Worm (Caenorhabditis elegans) whole organism, late embryonic: ENCODE results near the gene tftc-3.
A peak's percentile ranks its signal among the peaks of the same experiment; 100 is the strongest.

Experiments used
- K02D7.2 ChIP-seq: sonication (generic microtip); optimal IDR thresholded peaks from 2 replicates; lab custom pipeline; 2017; ENCODE audit warnings: mild to moderate bottlenecking, missing genetic modification characterization, missing compliant biosample characterization
- K09A11.1 ChIP-seq: sonication (generic microtip); optimal IDR thresholded peaks from 2 replicates; lab custom pipeline; 2017; ENCODE audit warnings: antibody characterized with exemption, mild to moderate bottlenecking, missing genetic modification characterization, missing compliant biosample characterization; ENCODE audit not compliant: insufficient read depth
- T23F11.4 ChIP-seq: fragments of 200-800 bp; sonication (Bioruptor generic); optimal IDR thresholded peaks from 2 replicates; lab custom pipeline; 2018; ENCODE audit warnings: mild to moderate bottlenecking, missing genetic modification characterization, missing compliant biosample characterization
- Y22D7AL.16 ChIP-seq: sonication (generic microtip); optimal IDR thresholded peaks from 2 replicates; lab custom pipeline; 2016; ENCODE audit warnings: missing genetic modification characterization, missing compliant biosample characterization
- ahr-1 ChIP-seq: sonication (generic microtip); optimal IDR thresholded peaks from 2 replicates; lab custom pipeline; 2016; ENCODE audit warnings: missing genetic modification characterization, missing compliant biosample characterization
- ama-1 ChIP-seq: fragments of 150-350 bp; optimal IDR thresholded peaks from 2 replicates; lab custom pipeline; 2014
- ceh-2 ChIP-seq: sonication (generic microtip); optimal IDR thresholded peaks from 2 replicates; lab custom pipeline; 2016; ENCODE audit warnings: missing genotype, missing genetic modification characterization, missing compliant biosample characterization
- ceh-22 ChIP-seq: sonication (generic microtip); optimal IDR thresholded peaks from 2 replicates; lab custom pipeline; 2017; ENCODE audit warnings: missing biosample characterization, missing genetic modification characterization
- ceh-30 ChIP-seq: fragments of 150-350 bp; optimal IDR thresholded peaks from 2 replicates; lab custom pipeline; 2014; ENCODE audit warnings: missing biosample characterization, missing genetic modification characterization
- ceh-34 ChIP-seq: sonication (generic microtip); optimal IDR thresholded peaks from 2 replicates; lab custom pipeline; 2016; ENCODE audit warnings: mild to moderate bottlenecking, missing genetic modification characterization, missing compliant biosample characterization
- dve-1 ChIP-seq: sonication (generic microtip); optimal IDR thresholded peaks from 2 replicates; lab custom pipeline; 2017; ENCODE audit warnings: antibody characterized with exemption, mild to moderate bottlenecking, missing genetic modification characterization, missing compliant biosample characterization
- elt-2 ChIP-seq: sonication (generic microtip); optimal IDR thresholded peaks from 2 replicates; lab custom pipeline; 2016; ENCODE audit warnings: missing genetic modification reagents, missing genetic modification characterization, missing compliant biosample characterization
- elt-4 ChIP-seq: sonication (generic microtip); optimal IDR thresholded peaks from 2 replicates; lab custom pipeline; 2016; ENCODE audit warnings: missing genetic modification characterization, missing compliant biosample characterization
- gmeb-2 ChIP-seq: sonication (generic microtip); optimal IDR thresholded peaks from 2 replicates; lab custom pipeline; 2016; ENCODE audit warnings: missing genetic modification characterization, inconsistent platforms, missing compliant biosample characterization
- hlh-15 ChIP-seq: sonication (generic microtip); optimal IDR thresholded peaks from 2 replicates; lab custom pipeline; 2016; ENCODE audit warnings: missing genetic modification characterization, missing compliant biosample characterization
- lin-11 ChIP-seq: fragments of 200-800 bp; sonication (Bioruptor generic); optimal IDR thresholded peaks from 2 replicates; lab custom pipeline; 2018; ENCODE audit warnings: mild to moderate bottlenecking, missing genetic modification characterization, missing compliant biosample characterization
- nhr-11 ChIP-seq: fragments of 150-350 bp; optimal IDR thresholded peaks from 2 replicates; lab custom pipeline; 2014; ENCODE audit warnings: missing biosample characterization, missing genetic modification characterization
- pax-1 ChIP-seq: fragments of 150-350 bp; optimal IDR thresholded peaks from 2 replicates; lab custom pipeline; 2014; ENCODE audit warnings: missing biosample characterization, missing genetic modification characterization
- ref-2 ChIP-seq: sonication (generic microtip); optimal IDR thresholded peaks from 2 replicates; lab custom pipeline; 2016; ENCODE audit warnings: missing genetic modification characterization, missing compliant biosample characterization
- syd-9 ChIP-seq: sonication (generic microtip); optimal IDR thresholded peaks from 2 replicates; lab custom pipeline; 2016; ENCODE audit warnings: mild to moderate bottlenecking, missing genetic modification characterization, moderate library complexity, missing compliant biosample characterization
- tbx-7 ChIP-seq: sonication (generic microtip); optimal IDR thresholded peaks from 2 replicates; lab custom pipeline; 2016; ENCODE audit warnings: missing genotype, missing genetic modification characterization, missing compliant biosample characterization
- ttx-3 ChIP-seq: sonication (generic microtip); optimal IDR thresholded peaks from 2 replicates; lab custom pipeline; 2016; ENCODE audit warnings: missing genetic modification reagents, missing genetic modification characterization, missing compliant biosample characterization

Gene tftc-3

DNA sequence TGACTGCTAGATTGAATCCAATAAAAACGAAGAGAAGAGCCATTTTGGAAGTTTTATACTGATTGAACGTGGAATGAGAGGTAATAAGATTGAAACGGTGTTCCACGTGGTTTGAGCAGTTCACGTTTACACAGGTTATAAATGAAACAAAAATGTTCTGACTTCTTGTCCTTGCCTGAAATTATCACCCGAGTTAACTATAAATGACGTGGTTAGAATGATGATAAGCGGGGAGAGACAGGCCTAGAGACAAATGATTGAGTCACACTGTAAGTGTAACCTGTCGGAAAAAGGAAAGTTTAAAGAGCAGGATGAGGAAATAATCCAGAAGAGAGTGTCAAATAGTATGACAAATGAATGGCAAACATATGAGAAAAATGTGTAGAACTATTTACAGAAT is 49.2 kb downstream of the tftc-3 start, which contains the start of gene C51E3.10:
Gene C51E3.10 (minus strand): TSS at position 181 of the 400 bp plus-strand sequence.
- TF ChIP-seq ahr-1 (tag; lab: Kevin White, UChicago) (no peak), Y22D7AL.16 (tag; lab: Kevin White, UChicago) (no peak), pax-1 (no peak), tbx-7 (no peak), elt-2 (peak; percentile 29)

DNA sequence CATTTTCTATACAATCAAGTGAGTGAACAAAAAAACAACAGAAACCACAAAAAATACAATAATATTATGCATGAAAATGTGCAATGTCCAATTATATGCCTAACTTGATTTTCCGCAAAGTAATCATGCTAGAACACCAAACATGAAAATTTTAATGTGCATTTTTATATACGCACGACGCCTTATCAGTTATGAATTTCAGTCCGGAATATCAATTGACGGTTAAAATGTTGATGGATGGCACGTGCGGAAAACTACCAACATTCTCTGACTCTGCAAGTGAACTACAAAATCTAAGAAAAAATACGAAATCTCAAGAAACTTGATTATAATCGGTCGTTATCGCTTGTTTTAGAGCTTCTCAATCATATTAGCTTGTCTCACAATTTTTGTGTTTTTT is 50.2 kb downstream of the tftc-3 start:
- TF ChIP-seq tbx-7 (no peak), lin-11 (tag; lab: Kevin White, UChicago) (no peak), ttx-3 (tag; lab: Kevin White, UChicago) (no peak), K09A11.1 (tag; lab: Kevin White, UChicago) (no peak), ceh-2 (no peak)
- TF ChIP-seq, all 69 proteins: peak for 0

DNA sequence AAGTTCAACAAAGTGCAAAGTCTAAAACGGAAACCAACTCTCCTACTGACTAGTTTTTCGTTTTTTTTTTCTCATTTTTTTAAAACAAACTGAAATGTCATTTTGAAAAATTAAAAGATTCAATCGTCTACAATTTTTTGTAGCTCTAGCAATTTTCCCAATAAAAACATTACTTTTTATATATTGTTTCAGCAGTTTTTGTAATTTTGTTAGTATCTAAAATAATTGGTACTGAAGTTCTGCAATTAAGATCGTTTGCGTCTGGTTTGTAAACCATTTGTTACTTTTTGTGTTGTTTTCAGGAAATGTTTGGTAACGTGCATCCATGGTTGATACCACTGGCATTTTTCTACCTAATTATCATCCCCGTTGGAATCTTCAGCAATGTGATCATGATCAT is 51.6 kb downstream of the tftc-3 start, which contains the start of gene srsx-30:
Gene srsx-30 (plus strand): TSS at position 301 of the 400 bp plus-strand sequence.
- TF ChIP-seq ceh-22 (no peak), gmeb-2 (no peak), elt-4 (tag; lab: Kevin White, UChicago) (no peak), K02D7.2 (tag; lab: Kevin White, UChicago) (no peak), ama-1 (lab: Kevin White, UChicago) (no peak), elt-2 (no peak), tbx-7 (no peak), ceh-30 (tag; lab: Kevin White, UChicago) (no peak), dve-1 (tag; lab: Kevin White, UChicago) (no peak), nhr-11 (no peak), syd-9 (tag; lab: Kevin White, UChicago) (no peak), ceh-34 (tag; lab: Kevin White, UChicago) (no peak), ref-2 (tag; lab: Kevin White, UChicago) (no peak), hlh-15 (tag; lab: Kevin White, UChicago) (no peak), T23F11.4 (GFP tag; lab: Kevin White, UChicago) (no peak)
